Fruit fly (Drosophila melanogaster): Measurements from ENCODE around the gene CG13066.

CG13066 gene

dm6 chr3L:16305820-16306650 is 33.3 kb downstream of the CG13066 start, which contains the start of the genes CG13043 and CG13063 (continued):
- TF ChIP-seq tap (tag; optimal IDR thresholded peaks at IDR 0.05) (peak; percentile 22), dmrt99B (tag; optimal IDR thresholded peaks at IDR 0.05) (peak; percentile 2), CG17359 (tag; optimal IDR thresholded peaks at IDR 0.05) (no peak), CG7839 (tag; optimal IDR thresholded peaks at IDR 0.05) (peak; percentile 26), crc (GFP tag; optimal IDR thresholded peaks at IDR 0.05) (no peak), Optix (GFP tag; IDR thresholded peaks at IDR 0.05) (no peak), CG2678 (tag; optimal IDR thresholded peaks at IDR 0.05) (peak; percentile 42), CG31441 (GFP tag; IDR thresholded peaks at IDR 0.05) (0 out of 2 replicates have a peak, but pooled peaks have one; percentile 23), Gug (GFP tag; IDR thresholded peaks at IDR 0.05) (no peak)

dm6 chr3L:16308380-16308779 is 35.7 kb downstream of the CG13066 start, which contains the start of gene CG13042:
CG13042 (minus strand) TSS chr3L:16308480.
- TF ChIP-seq Gug (GFP tag; IDR thresholded peaks at IDR 0.05): 0 out of 4 replicates have a peak, but pooled peaks have one; percentile 2
- no peak for TF ChIP-seq CG6683 (GFP tag; optimal IDR thresholded peaks at IDR 0.05)

DNA sequence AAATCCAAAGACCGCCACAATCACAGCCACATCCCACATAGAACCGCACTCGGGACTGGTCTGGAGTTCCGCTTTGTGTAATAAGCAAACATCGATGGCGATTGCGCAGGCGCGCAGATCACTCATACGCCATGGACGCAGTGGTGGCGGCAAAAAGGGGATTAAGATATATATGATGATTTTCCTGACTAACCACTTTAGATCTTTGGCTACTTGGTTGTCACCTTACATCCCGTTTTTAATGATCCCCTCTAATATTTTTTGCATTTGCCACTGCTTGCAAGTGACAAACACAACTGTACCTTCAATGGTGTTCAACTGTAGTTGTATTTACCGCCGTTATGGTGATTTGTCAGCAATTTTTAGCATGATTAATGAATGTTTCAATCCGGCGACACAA is 37.3 kb downstream of the CG13066 start:
- TF ChIP-seq toy (GFP tag; IDR thresholded peaks at IDR 0.05) (no peak), dmrt11E (tag; optimal IDR thresholded peaks at IDR 0.05) (no peak), CG3407 (GFP tag; optimal IDR thresholded peaks at IDR 0.05) (no peak), CG12104 (GFP tag; optimal IDR thresholded peaks at IDR 0.05) (no peak), Doc2 (GFP tag; IDR thresholded peaks at IDR 0.05) (no peak), CG7271 (tag; optimal IDR thresholded peaks at IDR 0.05) (no peak), caup (GFP tag; optimal IDR thresholded peaks at IDR 0.05; ENCODE audit: severe bottlenecking) (peak; percentile 11), cad (GFP tag; optimal IDR thresholded peaks at IDR 0.05) (no peak), zfh2 (GFP tag; optimal IDR thresholded peaks at IDR 0.05) (peak; percentile 76), CG16813 (GFP tag; IDR thresholded peaks at IDR 0.05; ENCODE audit: partially characterized antibody) (no peak), CG4282 (GFP tag; optimal IDR thresholded peaks at IDR 0.05) (no peak), CG12071 (GFP tag; optimal IDR thresholded peaks at IDR 0.05) (no peak), CG17361 (GFP tag; IDR thresholded peaks at IDR 0.05) (no peak), CG12155 (GFP tag; optimal IDR thresholded peaks at IDR 0.05) (no peak), CG14860 (GFP tag; IDR thresholded peaks at IDR 0.05; ENCODE audit: partially characterized antibody) (no peak), CG9215 (GFP tag; IDR thresholded peaks at IDR 0.05) (peak; percentile 42), Antp (GFP tag; optimal IDR thresholded peaks at IDR 0.05) (peak; percentile 5), CG4328 (GFP tag; optimal IDR thresholded peaks at IDR 0.05) (no peak), CG1647 (GFP tag; optimal IDR thresholded peaks at IDR 0.05) (no peak), nmo (GFP tag; optimal IDR thresholded peaks at IDR 0.05) (no peak), Mrtf (GFP tag; IDR thresholded peaks at IDR 0.05) (no peak), Myb (GFP tag; optimal IDR thresholded peaks at IDR 0.05) (peak; percentile 38), CG13894 (tag; optimal IDR thresholded peaks at IDR 0.05) (no peak), NC2β (GFP tag; optimal IDR thresholded peaks at IDR 0.05) (no peak), Jarid2 (GFP tag; optimal IDR thresholded peaks at IDR 0.05) (no peak), CG2120 (GFP tag; optimal IDR thresholded peaks at IDR 0.05) (peak; percentile 67), tio (GFP tag; optimal IDR thresholded peaks at IDR 0.05) (no peak), lab (GFP tag; optimal IDR thresholded peaks at IDR 0.05) (peak; percentile 72), mld (GFP tag; IDR thresholded peaks at IDR 0.05; ENCODE audit: partially characterized antibody) (no peak), slp2 (GFP tag; optimal IDR thresholded peaks at IDR 0.05) (no peak), hkb (optimal IDR thresholded peaks at IDR 0.05) (no peak), hkb (GFP tag; IDR thresholded peaks at IDR 0.05) (0 out of 2 replicates have a peak, but pooled peaks have one; percentile 31), ems (GFP tag; optimal IDR thresholded peaks at IDR 0.05) (no peak), crp (GFP tag; optimal IDR thresholded peaks at IDR 0.05) (no peak), CG7357 (GFP tag; IDR thresholded peaks at IDR 0.05) (no peak), NfI (GFP tag; optimal IDR thresholded peaks at IDR 0.05) (no peak)
